Fruit fly (Drosophila melanogaster): ENCODE results near the gene Jig.

Gene Jig

dm6 chr3R:14574962-14575717, 14.4 kb downstream of the Jig start (continued):
- peak; percentile 20 for TF ChIP-seq CG12299 (tag; optimal IDR thresholded peaks at IDR 0.05)
- TF ChIP-seq CG14710 (tag; optimal IDR thresholded peaks at IDR 0.05), result peak; percentile 84
- TF ChIP-seq vnd (GFP tag; IDR thresholded peaks at IDR 0.05; ENCODE audit: partially characterized antibody), result no peak
- TF ChIP-seq unc-4 (GFP tag; IDR thresholded peaks at IDR 0.05; ENCODE audit: partially characterized antibody), result no peak
- TF ChIP-seq CG4328 (GFP tag; optimal IDR thresholded peaks at IDR 0.05), result peak; percentile 58
- TF ChIP-seq Chrac-16 (GFP tag; optimal IDR thresholded peaks at IDR 0.05), result peak; percentile 62
- TF ChIP-seq zfh2 (GFP tag; optimal IDR thresholded peaks at IDR 0.05), result peak; percentile 61
- peak; percentile 22 for TF ChIP-seq CG1792 (GFP tag; optimal IDR thresholded peaks at IDR 0.05)
- TF ChIP-seq CG15011 (GFP tag; optimal IDR thresholded peaks at IDR 0.05), result peak; percentile 68
- TF ChIP-seq hbn (GFP tag; IDR thresholded peaks at IDR 0.05; ENCODE audit: partially characterized antibody), result no peak; the same call in 1 of the 2 replicates
- TF ChIP-seq mirr (GFP tag; optimal IDR thresholded peaks at IDR 0.05), result no peak
- no peak for TF ChIP-seq Dref (GFP tag; IDR thresholded peaks at IDR 0.05)
- TF ChIP-seq CG11696 (GFP tag; IDR thresholded peaks at IDR 0.05), result no peak
- peak; percentile 10 for TF ChIP-seq MTF-1 (GFP tag; optimal IDR thresholded peaks at IDR 0.05; ENCODE audit: borderline replicate concordance)
- TF ChIP-seq CG12236 (GFP tag; optimal IDR thresholded peaks at IDR 0.05), result no peak
- peak; percentile 16 for TF ChIP-seq CG1603 (tag; optimal IDR thresholded peaks at IDR 0.05)
- peak; percentile 80 for TF ChIP-seq row (GFP tag; IDR thresholded peaks at IDR 0.05)
- TF ChIP-seq CG15269 (tag; optimal IDR thresholded peaks at IDR 0.05), result peak; percentile 82
- peak; percentile 73 for TF ChIP-seq Blimp-1 (GFP tag; optimal IDR thresholded peaks at IDR 0.05)
- TF ChIP-seq ranshi (GFP tag; IDR thresholded peaks at IDR 0.05), result peak; percentile 52; the same call in 1 of the 2 replicates
- TF ChIP-seq CG2116 (GFP tag; optimal IDR thresholded peaks at IDR 0.05), result no peak
- TF ChIP-seq esg (GFP tag; conservative IDR thresholded peaks at IDR 0.05), result peak; percentile 65
- peak; percentile 37 for TF ChIP-seq CG3065 (GFP tag; optimal IDR thresholded peaks at IDR 0.05)
- TF ChIP-seq HLH3B (GFP tag; IDR thresholded peaks at IDR 0.05), result peak; percentile 57
- TF ChIP-seq sqz (GFP tag; optimal IDR thresholded peaks at IDR 0.05), result peak; percentile 71
- TF ChIP-seq CG6254 (GFP tag; optimal IDR thresholded peaks at IDR 0.05), result peak; percentile 30
- TF ChIP-seq CG17328 (GFP tag; IDR thresholded peaks at IDR 0.05), result no peak; the same call in 1 of the 2 replicates
- no peak for TF ChIP-seq CG16813 (GFP tag; IDR thresholded peaks at IDR 0.05; ENCODE audit: partially characterized antibody)
- peak; percentile 56 for TF ChIP-seq CG4404 (GFP tag; IDR thresholded peaks at IDR 0.05)
- TF ChIP-seq CG11247 (GFP tag; IDR thresholded peaks at IDR 0.05), result peak; percentile 53; the same call in 1 of the 2 replicates
- TF ChIP-seq bab2 (GFP tag; optimal IDR thresholded peaks at IDR 0.05), result peak; percentile 59
- TF ChIP-seq cad (GFP tag; optimal IDR thresholded peaks at IDR 0.05), result no peak
- peak; percentile 41; the same call in 2 of the 3 replicates for TF ChIP-seq ci (GFP tag; IDR thresholded peaks at IDR 0.05)
- TF ChIP-seq fu2 (GFP tag; optimal IDR thresholded peaks at IDR 0.05), result peak; percentile 30
- TF ChIP-seq CG1602 (GFP tag; optimal IDR thresholded peaks at IDR 0.05), result peak; percentile 78
- no peak for TF ChIP-seq fd64A (GFP tag; optimal IDR thresholded peaks at IDR 0.05)
- peak; percentile 15 for TF ChIP-seq CG12744 (GFP tag; optimal IDR thresholded peaks at IDR 0.05)
- no peak for TF ChIP-seq en (GFP tag; optimal IDR thresholded peaks at IDR 0.05)
- peak; percentile 33 for TF ChIP-seq CG6654 (GFP tag; optimal IDR thresholded peaks at IDR 0.05)
- peak; percentile 86 for TF ChIP-seq Sry-β (GFP tag; optimal IDR thresholded peaks at IDR 0.05)
- peak; percentile 77 for TF ChIP-seq Abd-B (GFP tag; optimal IDR thresholded peaks at IDR 0.05)
- no peak for TF ChIP-seq pzg (GFP tag; optimal IDR thresholded peaks at IDR 0.05)
- peak; percentile 47 to 95 for TF ChIP-seq Pdp1 (GFP tag; optimal IDR thresholded peaks at IDR 0.05)
- peak; percentile 54 for TF ChIP-seq Asciz (GFP tag; optimal IDR thresholded peaks at IDR 0.05)
- peak; percentile 43 for TF ChIP-seq org-1 (GFP tag; optimal IDR thresholded peaks at IDR 0.05)
- peak; percentile 65 for TF ChIP-seq caup (GFP tag; optimal IDR thresholded peaks at IDR 0.05; ENCODE audit: severe bottlenecking)
- no peak for TF ChIP-seq lov (optimal IDR thresholded peaks at IDR 0.05)
- TF ChIP-seq lov (GFP tag; IDR thresholded peaks at IDR 0.05), result 0 out of 3 replicates have a peak, but pooled peaks have one; percentile 21
